Fruit fly (Drosophila melanogaster) whole organism, wandering third instar larva: ENCODE measurements around the gene Aprt.

Experiments used
- Abd-B ChIP-seq: fragments of >200 bp; optimal IDR thresholded peaks from 2 replicates; lab custom pipeline; 2017; ENCODE audit warnings: missing biosample characterization, missing genetic modification characterization
- CG32264 ChIP-seq: fragments of 200-800 bp; sonication (Bioruptor generic); optimal IDR thresholded peaks from 2 replicates; lab custom pipeline; 2016; ENCODE audit warnings: missing biosample characterization, missing genetic modification characterization
- CG9705 ChIP-seq: fragments of 200-800 bp; sonication (Bioruptor generic); optimal IDR thresholded peaks from 2 replicates; lab custom pipeline; 2018; ENCODE audit warnings: missing biosample characterization, mild to moderate bottlenecking, missing genetic modification characterization
- CrebA ChIP-seq: fragments of 200-800 bp; sonication (Bioruptor generic); optimal IDR thresholded peaks from 2 replicates; lab custom pipeline; 2016; ENCODE audit warnings: missing biosample characterization, mild to moderate bottlenecking, missing genetic modification characterization, borderline replicate concordance
- Dfd ChIP-seq: fragments of >200 bp; optimal IDR thresholded peaks from 2 replicates; lab custom pipeline; 2017; ENCODE audit warnings: missing biosample characterization, missing genetic modification characterization
- Dif ChIP-seq: fragments of 200-275, 200-300 bp; sonication (Bioruptor generic); optimal IDR thresholded peaks from 2 replicates; lab custom pipeline; 2018; ENCODE audit warnings: missing biosample characterization, missing genetic modification characterization; ENCODE audit not compliant: partially characterized antibody
- GATAd ChIP-seq: sonication (Bioruptor generic); optimal IDR thresholded peaks from 2 replicates; lab custom pipeline; 2016; ENCODE audit warnings: missing biosample characterization, missing genetic modification characterization
- HLH106 ChIP-seq: fragments of 200-800 bp; optimal IDR thresholded peaks from 3 replicates; lab custom pipeline; 2019; ENCODE audit warnings: missing biosample characterization, mild to moderate bottlenecking, missing genetic modification characterization, moderate library complexity
- Hr83 ChIP-seq: fragments of 200-300 bp; sonication (Bioruptor generic); optimal IDR thresholded peaks from 2 replicates; lab custom pipeline; 2016; ENCODE audit warnings: missing biosample characterization, mild to moderate bottlenecking, missing genetic modification characterization, moderate library complexity; ENCODE audit not compliant: poor library complexity, severe bottlenecking
- Jra ChIP-seq: sonication (Bioruptor generic); optimal IDR thresholded peaks from 2 replicates; lab custom pipeline; 2016; ENCODE audit warnings: missing biosample characterization, missing genetic modification characterization
- Mio ChIP-seq: sonication (Bioruptor generic); optimal IDR thresholded peaks from 2 replicates; lab custom pipeline; 2016; ENCODE audit warnings: missing biosample characterization, missing genetic modification characterization
- N ChIP-seq: fragments of >200 bp; optimal IDR thresholded peaks from 2 replicates; lab custom pipeline; 2018; ENCODE audit warnings: missing biosample characterization, missing external identifiers, missing genetic modification characterization
- OdsH ChIP-seq: fragments of 200-800 bp; sonication (Bioruptor generic); optimal IDR thresholded peaks from 2 replicates; lab custom pipeline; 2016; ENCODE audit warnings: missing biosample characterization, mild to moderate bottlenecking, missing genetic modification characterization
- Sp1 ChIP-seq: fragments of 200-800 bp; sonication (Bioruptor generic); optimal IDR thresholded peaks from 3 replicates; lab custom pipeline; 2019; ENCODE audit warnings: missing biosample characterization, mild to moderate bottlenecking, missing genetic modification characterization, moderate library complexity
- Vsx2 ChIP-seq: fragments of 200-300, 225-300 bp; sonication (Bioruptor generic); optimal IDR thresholded peaks from 2 replicates; lab custom pipeline; 2018; ENCODE audit warnings: missing biosample characterization, missing genetic modification characterization; ENCODE audit not compliant: partially characterized antibody
- br ChIP-seq: fragments of 200-800 bp; sonication (Bioruptor generic); optimal IDR thresholded peaks from 2 replicates; lab custom pipeline; 2016; ENCODE audit warnings: missing biosample characterization, missing genetic modification characterization
- brk ChIP-seq: fragments of 200-800 bp; sonication (Bioruptor generic); optimal IDR thresholded peaks from 2 replicates; lab custom pipeline; 2016; ENCODE audit warnings: missing biosample characterization, mild to moderate bottlenecking, missing genetic modification characterization
- dl ChIP-seq, 2 experiments: fragments of 175-275, 200-275 bp in 1 of 2; fragments of 200-275 bp in 1 of 2; sonication (Bioruptor generic); optimal IDR thresholded peaks; lab custom pipeline; 2018; ENCODE audit warnings: mild to moderate bottlenecking in 2 of 2, missing biosample characterization in 2 of 2, missing genetic modification characterization in 2 of 2, moderate library complexity in 2 of 2; ENCODE audit not compliant: partially characterized antibody in 2 of 2, insufficient read depth in 1 of 2
- dmrt93B ChIP-seq: fragments of 200-800 bp; sonication (Bioruptor generic); optimal IDR thresholded peaks from 2 replicates; lab custom pipeline; 2018; ENCODE audit warnings: missing biosample characterization, mild to moderate bottlenecking, missing genetic modification characterization
- dsf ChIP-seq: sonication (Bioruptor generic); optimal IDR thresholded peaks from 2 replicates; lab custom pipeline; 2016; ENCODE audit warnings: missing biosample characterization, missing genetic modification characterization, borderline replicate concordance
- ey ChIP-seq: fragments of 200-800 bp; sonication (Bioruptor generic); optimal IDR thresholded peaks from 2 replicates; lab custom pipeline; 2016; ENCODE audit warnings: missing biosample characterization, missing genetic modification characterization
- foxo ChIP-seq, 2 experiments: fragments of 200-800 bp; sonication (Bioruptor generic); optimal IDR thresholded peaks; 2 replicates in 1 of 2; 3 replicates in 1 of 2; lab custom pipeline; 2016 to 2017; ENCODE audit warnings: missing biosample characterization in 2 of 2, missing genetic modification characterization in 2 of 2
- fru ChIP-seq: fragments of 200-800 bp; sonication (Bioruptor generic); optimal IDR thresholded peaks from 3 replicates; lab custom pipeline; 2016; ENCODE audit warnings: missing biosample characterization, mild to moderate bottlenecking, missing genetic modification characterization
- h ChIP-seq: fragments of 200-800 bp; sonication (Bioruptor generic); optimal IDR thresholded peaks from 3 replicates; lab custom pipeline; 2016; ENCODE audit warnings: missing biosample characterization, mild to moderate bottlenecking, missing genetic modification characterization
- jim ChIP-seq: fragments of 175-275, 200-325 bp; sonication (Bioruptor generic); optimal IDR thresholded peaks from 2 replicates; lab custom pipeline; 2016; ENCODE audit warnings: missing biosample characterization, mild to moderate bottlenecking, missing genetic modification characterization
- lola ChIP-seq: fragments of >200 bp; optimal IDR thresholded peaks from 2 replicates; lab custom pipeline; 2017; ENCODE audit warnings: missing biosample characterization, missing genetic modification characterization
- pan ChIP-seq: fragments of >200 bp; optimal IDR thresholded peaks from 2 replicates; lab custom pipeline; 2017
- rgr ChIP-seq: fragments of 200-800 bp; sonication (Bioruptor generic); optimal IDR thresholded peaks from 3 replicates; lab custom pipeline; 2016; ENCODE audit warnings: missing biosample characterization, mild to moderate bottlenecking, missing genetic modification characterization
- sage ChIP-seq: fragments of 200-800 bp; sonication (Bioruptor generic); optimal IDR thresholded peaks from 2 replicates; lab custom pipeline; 2016; ENCODE audit warnings: missing biosample characterization, mild to moderate bottlenecking, missing genetic modification characterization
- sv ChIP-seq: fragments of 200-800 bp; sonication (Bioruptor generic); optimal IDR thresholded peaks from 3 replicates; lab custom pipeline; 2016; ENCODE audit warnings: missing biosample characterization, missing genetic modification characterization
- tai ChIP-seq: sonication (Bioruptor generic); optimal IDR thresholded peaks from 2 replicates; lab custom pipeline; 2016; ENCODE audit warnings: missing biosample characterization, missing genetic modification characterization
- usp ChIP-seq: fragments of >200 bp; optimal IDR thresholded peaks from 2 replicates; lab custom pipeline; 2017; ENCODE audit warnings: missing biosample characterization, missing genetic modification characterization
- woc ChIP-seq: sonication (Bioruptor generic); optimal IDR thresholded peaks from 2 replicates; lab custom pipeline; 2016; ENCODE audit warnings: missing biosample characterization, mild to moderate bottlenecking, missing genetic modification characterization

Gene Aprt

dm6 chr3L:1905273-1905672 is 20.5 kb upstream of the Aprt start:
- TF ChIP-seq fru = peak; percentile 2
- peak; percentile 9 for TF ChIP-seq OdsH (GFP tag; lab: Kevin White, UChicago)
- TF ChIP-seq Dif = no peak
- peak; percentile 8 for TF ChIP-seq ey (GFP tag; lab: Kevin White, UChicago)
- TF ChIP-seq dmrt93B (GFP tag; lab: Kevin White, UChicago) = no peak
- TF ChIP-seq Abd-B (GFP tag; lab: Kevin White, UChicago) = no peak
- no peak for TF ChIP-seq usp

DNA sequence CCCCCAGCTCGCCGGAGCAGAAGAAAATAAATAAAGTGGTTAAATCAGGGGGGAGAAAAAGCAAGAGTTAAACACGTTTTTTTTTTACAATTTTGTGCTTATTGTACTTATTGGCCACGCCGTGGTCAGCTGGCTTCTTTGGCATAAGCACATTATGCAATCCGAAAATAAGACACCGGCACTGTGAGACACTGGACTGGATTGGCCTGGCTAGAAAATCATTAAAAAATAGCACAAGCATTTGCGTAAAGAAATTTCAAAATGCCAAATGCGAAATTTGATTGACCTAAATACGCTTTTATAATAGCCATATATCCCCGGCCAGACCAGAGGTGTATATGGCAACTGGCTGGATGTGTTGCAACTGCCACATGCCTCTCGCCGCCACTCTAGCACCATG is 19.6 kb upstream of the Aprt start:
- no peak for TF ChIP-seq Dif
- no peak for TF ChIP-seq Mio
- TF ChIP-seq dsf (GFP tag; lab: Kevin White, UChicago) = no peak
- no peak for TF ChIP-seq N
- TF ChIP-seq Hr83 = no peak
- TF ChIP-seq Dfd = no peak
- no peak for TF ChIP-seq CrebA (GFP tag; lab: Kevin White, UChicago)
- TF ChIP-seq CG32264 (GFP tag; lab: Kevin White, UChicago) = no peak
- no peak for TF ChIP-seq Jra
- no peak for TF ChIP-seq GATAd (GFP tag; lab: Kevin White, UChicago)
- TF ChIP-seq rgr = no peak
- no peak for TF ChIP-seq Sp1 (GFP tag; lab: Kevin White, UChicago)

DNA sequence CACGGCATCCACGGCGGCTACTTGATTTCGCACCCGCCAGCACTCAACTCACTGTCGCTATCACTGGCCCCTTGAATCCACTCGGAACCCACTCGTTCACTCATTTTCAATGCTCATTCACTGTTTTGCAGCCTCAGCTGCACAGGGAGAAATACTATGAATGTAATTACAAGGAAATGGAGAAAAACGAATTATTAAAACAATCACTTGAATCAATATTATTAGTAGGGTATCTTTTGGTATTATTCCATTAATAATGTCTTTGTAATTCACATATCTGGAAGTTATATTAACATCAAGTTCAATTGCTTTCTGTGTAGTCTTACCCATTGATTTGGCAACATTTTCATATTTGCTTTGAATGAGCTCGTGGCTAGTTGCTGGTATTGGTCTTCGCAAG is 15.8 kb upstream of the Aprt start:
- TF ChIP-seq woc (GFP tag; lab: Kevin White, UChicago) (no peak), N (no peak), dsf (GFP tag; lab: Kevin White, UChicago) (no peak), HLH106 (tag; lab: Kevin White, UChicago) (no peak), h (GFP tag; lab: Kevin White, UChicago) (no peak), sv (GFP tag; lab: Kevin White, UChicago) (no peak), foxo (GFP tag; optimal IDR thresholded peaks at IDR 0.05; lab: Kevin White, UChicago) (no peak), usp (no peak), tai (no peak), Vsx2 (GFP tag; lab: Kevin White, UChicago) (no peak), GATAd (GFP tag; lab: Kevin White, UChicago) (no peak), CG9705 (GFP tag; lab: Kevin White, UChicago) (no peak), br (GFP tag; lab: Kevin White, UChicago) (no peak), fru (no peak), Jra (no peak), sage (no peak), CG32264 (GFP tag; lab: Kevin White, UChicago) (no peak), pan (lab: Kevin White, UChicago) (no peak)
- TF ChIP-seq, all 38 proteins: peak for 0

DNA sequence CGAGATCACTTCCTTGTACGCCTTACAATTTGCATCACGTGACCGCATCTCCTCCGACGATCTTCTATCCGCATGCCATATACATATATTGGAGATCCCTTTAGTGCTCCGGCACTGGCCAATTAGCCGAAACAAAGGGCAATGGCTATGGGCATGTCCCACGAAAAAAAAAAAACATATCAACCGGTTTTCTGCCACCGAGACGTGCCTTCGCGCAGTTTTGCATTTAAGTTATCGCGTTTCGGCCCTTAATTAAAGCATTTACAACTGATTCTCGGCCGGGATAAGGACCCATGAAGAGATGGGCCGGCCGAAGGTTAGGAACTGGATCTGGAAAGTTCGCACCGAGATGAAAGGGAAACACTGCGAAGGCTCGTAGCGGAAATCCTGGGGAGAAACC is 14.8 kb upstream of the Aprt start:
- TF ChIP-seq pan (lab: Kevin White, UChicago) (no peak), dl (GFP tag; optimal IDR thresholded peaks at IDR 0.05; lab: Kevin White, UChicago; ENCODE audit: insufficient read depth in 1 of 2, partially characterized antibody in 2 of 2) (no peak), N (no peak), Sp1 (GFP tag; lab: Kevin White, UChicago) (no peak), lola (GFP tag; lab: Kevin White, UChicago) (no peak), woc (GFP tag; lab: Kevin White, UChicago) (no peak), dmrt93B (GFP tag; lab: Kevin White, UChicago) (no peak), jim (no peak), Dif (no peak)

- TF ChIP-seq brk (no peak), Mio (no peak)
These were observed 12.9 kb upstream of the Aprt start for dm6 chr3L:1897709-1898108.
